Worm (Caenorhabditis elegans): ENCODE measurements around the gene F38B6.3.

F38B6.3 gene

ce11 chrX:6733201-6733600, 39.8 kb downstream of the F38B6.3 start, which contains the start of gene R03E9.2:
Gene R03E9.2, minus strand, starts transcription at chrX:6733301.
- TF ChIP-seq ceh-82 (tag; optimal IDR thresholded peaks at IDR 0.05) (no peak), F13H6.1 (tag; optimal IDR thresholded peaks at IDR 0.05) (no peak), aly-2 (tag; optimal IDR thresholded peaks at IDR 0.05) (no peak), lin-39 (tag; optimal IDR thresholded peaks at IDR 0.05) (no peak), unc-62 (GFP tag; optimal IDR thresholded peaks at IDR 0.05) (no peak), alr-1 (tag; optimal IDR thresholded peaks at IDR 0.05) (no peak), sma-3 (GFP tag; optimal IDR thresholded peaks at IDR 0.05) (no peak), peb-1 (tag; optimal IDR thresholded peaks at IDR 0.05) (no peak), elt-3 (tag; optimal IDR thresholded peaks at IDR 0.05) (no peak), gmeb-1 (tag; optimal IDR thresholded peaks at IDR 0.05) (no peak), unc-39 (tag; optimal IDR thresholded peaks at IDR 0.05) (no peak), fos-1 (tag; optimal IDR thresholded peaks at IDR 0.05) (no peak), snpc-4 (tag; optimal IDR thresholded peaks at IDR 0.05) (no peak), nhr-129 (tag; optimal IDR thresholded peaks at IDR 0.05) (no peak), ztf-1 (GFP tag; conservative IDR thresholded peaks at IDR 0.05) (no peak), mab-5 (tag; optimal IDR thresholded peaks at IDR 0.05) (no peak), dmd-4 (tag; optimal IDR thresholded peaks at IDR 0.05) (no peak)

- no peak for TF ChIP-seq ZK546.5 (tag; optimal IDR thresholded peaks at IDR 0.05)
- TF ChIP-seq snpc-4 (tag; optimal IDR thresholded peaks at IDR 0.05): no peak
- TF ChIP-seq elt-3 (tag; optimal IDR thresholded peaks at IDR 0.05): no peak
- TF ChIP-seq Y55F3AM.14 (GFP tag; optimal IDR thresholded peaks at IDR 0.05): no peak
- TF ChIP-seq C34F6.9 (tag; optimal IDR thresholded peaks at IDR 0.05): peak; percentile 57
- no peak for TF ChIP-seq nhr-6 (tag; optimal IDR thresholded peaks at IDR 0.05)
- TF ChIP-seq sma-9 (GFP tag; optimal IDR thresholded peaks at IDR 0.05): peak; percentile 85
- no peak for TF ChIP-seq sma-9 (tag; optimal IDR thresholded peaks at IDR 0.05)
- peak; percentile 63 for TF ChIP-seq F13H6.1 (tag; optimal IDR thresholded peaks at IDR 0.05)
- TF ChIP-seq lsy-2 (tag; optimal IDR thresholded peaks at IDR 0.05): peak in 1 of 2 experiments; percentile 58
- no peak for TF ChIP-seq fos-1 (tag; optimal IDR thresholded peaks at IDR 0.05)
- TF ChIP-seq ceh-82 (tag; optimal IDR thresholded peaks at IDR 0.05): no peak
- TF ChIP-seq zag-1 (tag; optimal IDR thresholded peaks at IDR 0.05): no peak
- TF ChIP-seq lin-13 (GFP tag; optimal IDR thresholded peaks at IDR 0.05): no peak
- peak; percentile 70 for TF ChIP-seq nhr-25 (tag; optimal IDR thresholded peaks at IDR 0.05)
- TF ChIP-seq mdl-1 (tag; optimal IDR thresholded peaks at IDR 0.05): peak in 1 of 2 experiments; percentile 27
- TF ChIP-seq nhr-77 (tag; optimal IDR thresholded peaks at IDR 0.05): no peak
- no peak for TF ChIP-seq aly-2 (tag; optimal IDR thresholded peaks at IDR 0.05)
- no peak for TF ChIP-seq ztf-11 (tag; optimal IDR thresholded peaks at IDR 0.05)
- TF ChIP-seq unc-62 (GFP tag; optimal IDR thresholded peaks at IDR 0.05): no peak
- TF ChIP-seq ama-1 (optimal IDR thresholded peaks at IDR 0.05): no peak
- no peak for TF ChIP-seq elt-1 (tag; optimal IDR thresholded peaks at IDR 0.05)
- no peak for TF ChIP-seq gmeb-1 (tag; optimal IDR thresholded peaks at IDR 0.05)
- TF ChIP-seq mab-5 (tag; optimal IDR thresholded peaks at IDR 0.05): no peak
- TF ChIP-seq nhr-21 (tag; optimal IDR thresholded peaks at IDR 0.05): peak; percentile 81
- peak; percentile 83 for TF ChIP-seq nhr-129 (tag; optimal IDR thresholded peaks at IDR 0.05)
- TF ChIP-seq nhr-11 (tag; optimal IDR thresholded peaks at IDR 0.05): no peak
- TF ChIP-seq ztf-4 (tag; optimal IDR thresholded peaks at IDR 0.05): no peak
- TF ChIP-seq ztf-1 (GFP tag; conservative IDR thresholded peaks at IDR 0.05): no peak
- no peak for TF ChIP-seq nhr-10 (tag; optimal IDR thresholded peaks at IDR 0.05)
- no peak for TF ChIP-seq lin-39 (tag; optimal IDR thresholded peaks at IDR 0.05)
- TF ChIP-seq ceh-16 (tag; optimal IDR thresholded peaks at IDR 0.05): no peak
- no peak for TF ChIP-seq skn-1 (tag; optimal IDR thresholded peaks at IDR 0.05)
- peak; percentile 65 for TF ChIP-seq sma-3 (GFP tag; optimal IDR thresholded peaks at IDR 0.05)
- TF ChIP-seq egl-27 (tag; optimal IDR thresholded peaks at IDR 0.05): no peak
- no peak for TF ChIP-seq lin-11 (tag; optimal IDR thresholded peaks at IDR 0.05)
- TF ChIP-seq alr-1 (tag; optimal IDR thresholded peaks at IDR 0.05): no peak
- TF ChIP-seq mbf-1 (tag; optimal IDR thresholded peaks at IDR 0.05): no peak
- TF ChIP-seq sem-4 (tag; optimal IDR thresholded peaks at IDR 0.05): no peak
- TF ChIP-seq crh-2 (tag; optimal IDR thresholded peaks at IDR 0.05): peak; percentile 45
- no peak for TF ChIP-seq R02D3.7 (tag; optimal IDR thresholded peaks at IDR 0.05)
- no peak for TF ChIP-seq unc-39 (tag; optimal IDR thresholded peaks at IDR 0.05)
- no peak for TF ChIP-seq nhr-237 (tag; optimal IDR thresholded peaks at IDR 0.05)
- TF ChIP-seq nhr-23 (tag; optimal IDR thresholded peaks at IDR 0.05): no peak
- no peak for TF ChIP-seq unc-55 (GFP tag; optimal IDR thresholded peaks at IDR 0.05)
- TF ChIP-seq blmp-1 (tag; optimal IDR thresholded peaks at IDR 0.05; ENCODE audit: insufficient read depth): no peak
- TF ChIP-seq nhr-12 (tag; optimal IDR thresholded peaks at IDR 0.05): no peak
- TF ChIP-seq peb-1 (tag; optimal IDR thresholded peaks at IDR 0.05): no peak
- no peak for TF ChIP-seq dmd-4 (tag; optimal IDR thresholded peaks at IDR 0.05)
Measured at ce11 chrX:6735494-6735893, 42.1 kb downstream of the F38B6.3 start.
